Fruit fly (Drosophila melanogaster): ENCODE data around the gene mino.

Gene mino

DNA sequence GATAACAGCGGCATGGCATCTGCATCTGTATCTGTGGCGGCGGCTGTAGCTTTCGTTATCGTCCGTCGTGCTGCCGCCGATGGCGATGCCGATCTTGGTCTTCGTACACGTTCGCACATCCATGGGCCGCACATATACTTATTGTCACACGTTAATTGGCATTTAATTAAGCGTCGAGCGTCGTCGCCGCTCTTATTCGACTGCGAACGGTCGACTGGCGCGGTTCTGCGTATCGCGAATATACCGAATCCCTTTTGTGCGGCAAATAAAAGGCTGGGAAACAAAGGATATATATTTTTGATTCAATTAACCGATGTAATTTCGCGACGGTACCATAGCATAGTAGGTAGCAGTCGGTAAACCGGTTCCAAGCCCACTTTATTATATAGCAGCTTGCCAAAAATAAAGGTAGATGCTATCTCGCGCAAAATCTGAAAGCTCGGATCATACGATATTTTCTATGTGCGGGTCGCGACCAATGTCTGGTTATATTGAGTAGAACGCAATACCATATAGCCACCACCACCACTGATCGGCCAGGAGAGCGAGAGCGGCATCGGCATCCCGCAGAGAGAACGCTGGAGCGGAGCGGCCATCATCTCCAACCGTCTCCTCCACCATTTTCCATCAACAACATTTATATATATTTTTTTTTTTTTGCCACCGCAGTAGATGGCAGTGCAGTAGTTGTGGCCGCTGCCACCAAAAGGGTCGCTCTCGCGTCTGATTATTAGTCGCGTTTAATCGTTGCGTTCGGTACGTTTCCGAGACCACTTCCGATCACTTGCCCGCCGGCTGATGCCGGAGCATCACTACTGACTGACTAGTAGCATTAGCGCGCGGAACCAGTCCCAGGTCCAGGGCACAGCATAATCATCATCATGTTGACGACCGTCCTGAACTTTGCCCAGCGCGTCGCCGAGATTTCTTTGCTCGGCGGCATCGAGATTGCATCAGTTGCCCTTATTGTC is at the start of gene mino:
mino (plus strand) TSS at position 192 of the 971 bp plus-strand sequence.
- TF ChIP-seq psq (optimal IDR thresholded peaks at IDR 0.05) (no peak), h (optimal IDR thresholded peaks at IDR 0.05) (no peak), Myc (optimal IDR thresholded peaks at IDR 0.05) (no peak), insv (optimal IDR thresholded peaks at IDR 0.05) (no peak), Sin3A (optimal IDR thresholded peaks at IDR 0.05) (no peak), ttk (optimal IDR thresholded peaks at IDR 0.05) (no peak)

DNA sequence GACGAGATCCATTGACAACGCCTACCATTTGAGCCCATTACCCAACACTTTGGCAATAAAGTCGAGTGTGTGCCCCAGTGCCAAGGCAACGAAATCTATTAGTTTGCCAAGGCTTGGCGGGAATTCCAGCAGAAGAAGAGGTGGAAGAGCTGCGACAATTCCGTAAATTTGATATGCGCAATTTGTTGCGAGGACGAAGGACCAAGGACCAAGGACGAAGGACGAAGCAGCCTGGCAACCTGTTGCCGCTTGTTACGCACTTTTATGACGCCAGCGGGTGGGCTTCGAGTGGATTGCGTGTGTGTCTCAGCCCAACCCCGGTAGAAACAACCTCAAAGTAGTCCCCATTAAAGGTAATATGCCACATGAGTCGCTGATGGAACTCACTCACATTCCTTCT is 36.9 kb upstream of the mino start:
- no peak for TF ChIP-seq ttk (optimal IDR thresholded peaks at IDR 0.05)
- TF ChIP-seq h (optimal IDR thresholded peaks at IDR 0.05): no peak
- TF ChIP-seq insv (optimal IDR thresholded peaks at IDR 0.05): no peak
- TF ChIP-seq Myc (optimal IDR thresholded peaks at IDR 0.05): no peak

DNA sequence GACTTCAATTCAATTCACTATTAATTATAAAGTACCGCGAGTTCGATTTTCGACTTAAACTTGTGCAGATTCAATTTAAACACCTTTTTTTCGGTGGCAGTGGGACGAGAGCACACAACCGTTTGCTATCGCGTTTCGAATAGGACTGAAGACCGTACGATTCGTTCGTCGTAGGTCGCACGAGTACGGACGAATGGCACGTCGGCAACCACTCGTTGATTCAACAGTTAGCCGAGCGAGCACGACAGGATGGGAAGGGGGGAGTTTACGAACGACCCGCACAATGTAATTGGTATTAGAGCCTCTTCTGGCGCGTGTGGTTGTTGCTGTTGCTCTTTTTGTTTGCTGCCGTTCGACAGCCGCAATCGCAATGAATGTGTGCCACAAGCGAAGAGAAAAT is 19.3 kb upstream of the mino start, which contains the start of gene CG34353:
CG34353 (minus strand) TSS at position 149 of the 400 bp plus-strand sequence.
- TF ChIP-seq Myc (optimal IDR thresholded peaks at IDR 0.05): no peak
- no peak for TF ChIP-seq Sin3A (optimal IDR thresholded peaks at IDR 0.05)
- TF ChIP-seq ttk (optimal IDR thresholded peaks at IDR 0.05): no peak
- TF ChIP-seq psq (optimal IDR thresholded peaks at IDR 0.05): no peak
- TF ChIP-seq h (optimal IDR thresholded peaks at IDR 0.05): no peak
- TF ChIP-seq insv (optimal IDR thresholded peaks at IDR 0.05): no peak

DNA sequence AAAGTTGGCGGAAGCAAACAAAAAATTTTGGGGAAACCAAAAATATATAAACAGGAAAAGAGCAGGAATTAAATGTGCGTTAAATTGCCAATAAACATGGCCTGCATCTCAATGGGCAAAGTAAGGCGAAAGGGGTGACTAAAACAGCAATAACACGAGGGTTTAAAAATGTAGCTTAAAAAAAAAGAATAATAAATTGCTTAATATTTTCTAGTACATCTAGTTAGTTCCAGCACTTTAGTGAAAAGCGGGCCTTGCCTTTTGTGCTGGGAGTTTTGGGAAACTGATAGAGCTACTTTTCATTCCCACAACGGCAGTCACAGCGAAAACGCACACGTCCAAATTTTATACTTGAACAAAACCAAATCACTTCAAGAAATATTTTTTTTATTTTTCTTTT is 12.8 kb upstream of the mino start, which contains the start of gene mil:
mil (plus strand) TSS at position 301 of the 400 bp plus-strand sequence.
- TF ChIP-seq ttk (optimal IDR thresholded peaks at IDR 0.05): no peak
- no peak for TF ChIP-seq h (optimal IDR thresholded peaks at IDR 0.05)
- TF ChIP-seq Myc (optimal IDR thresholded peaks at IDR 0.05): no peak

DNA sequence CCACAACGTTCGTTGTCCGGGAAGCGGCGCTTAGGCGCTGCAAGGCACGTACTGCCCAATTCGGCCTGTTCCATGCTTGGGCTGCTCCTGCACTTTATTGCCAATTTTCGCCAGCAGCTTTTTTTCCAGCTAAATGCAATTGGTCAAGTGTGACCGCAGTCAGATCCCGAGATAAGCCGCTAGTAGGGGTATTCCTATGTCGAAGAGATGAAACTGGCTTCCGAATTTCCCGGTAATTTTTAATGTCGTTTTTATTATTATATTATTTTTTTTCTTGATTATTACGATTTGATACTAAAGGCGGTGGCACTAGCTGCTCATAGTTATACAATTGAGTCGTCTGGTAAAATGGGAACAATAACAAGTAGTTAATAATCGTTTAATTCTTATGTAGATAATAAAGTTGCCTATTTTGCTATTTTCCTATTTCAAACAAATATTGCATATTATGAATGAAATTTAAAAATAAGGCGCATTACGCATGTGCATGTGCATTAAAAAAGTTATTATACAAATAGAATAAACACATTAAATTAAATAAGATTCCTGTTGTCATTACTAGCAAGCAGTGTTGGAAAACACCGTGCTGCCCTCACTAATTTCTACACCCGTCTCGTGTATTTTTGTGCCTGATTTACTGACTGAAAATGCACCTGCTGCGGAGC is 8.5 kb upstream of the mino start, which contains the start of the genes CG5003 and mRpS22:
CG5003 (minus strand) TSS at position 162 of the 665 bp plus-strand sequence.
mRpS22 (plus strand) TSS at position 554 of the 665 bp plus-strand sequence.
- no peak for TF ChIP-seq Myc (optimal IDR thresholded peaks at IDR 0.05)
- no peak for TF ChIP-seq psq (optimal IDR thresholded peaks at IDR 0.05)
- TF ChIP-seq Sin3A (optimal IDR thresholded peaks at IDR 0.05): no peak
- no peak for TF ChIP-seq h (optimal IDR thresholded peaks at IDR 0.05)
- no peak for TF ChIP-seq ttk (optimal IDR thresholded peaks at IDR 0.05)
- TF ChIP-seq insv (optimal IDR thresholded peaks at IDR 0.05): no peak

DNA sequence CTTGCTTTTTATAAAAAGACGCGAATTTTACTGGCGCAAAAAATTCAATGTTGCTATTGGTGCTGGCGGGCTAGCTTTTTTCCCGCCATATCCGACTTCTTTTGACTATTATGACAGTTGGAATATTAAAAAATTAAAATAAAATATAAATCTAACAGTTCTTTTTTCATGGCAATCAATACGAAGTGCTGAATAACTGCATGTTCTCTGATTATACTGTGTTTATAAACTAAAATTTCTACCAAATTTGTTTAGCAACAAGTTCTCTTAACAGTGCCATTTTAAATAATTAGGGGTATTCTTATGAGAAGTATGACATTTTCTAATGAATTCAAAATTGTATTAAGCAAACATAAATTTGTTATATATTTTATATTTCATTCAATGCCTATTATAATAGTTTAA is 5.6 kb upstream of the mino start, which contains the start of gene Boh1:
Boh1 (minus strand) TSS at position 76 of the 405 bp plus-strand sequence.
- TF ChIP-seq psq (optimal IDR thresholded peaks at IDR 0.05) (no peak), Sin3A (optimal IDR thresholded peaks at IDR 0.05) (no peak), ttk (optimal IDR thresholded peaks at IDR 0.05) (no peak), insv (optimal IDR thresholded peaks at IDR 0.05) (no peak), h (optimal IDR thresholded peaks at IDR 0.05) (no peak), Myc (optimal IDR thresholded peaks at IDR 0.05) (no peak)

DNA sequence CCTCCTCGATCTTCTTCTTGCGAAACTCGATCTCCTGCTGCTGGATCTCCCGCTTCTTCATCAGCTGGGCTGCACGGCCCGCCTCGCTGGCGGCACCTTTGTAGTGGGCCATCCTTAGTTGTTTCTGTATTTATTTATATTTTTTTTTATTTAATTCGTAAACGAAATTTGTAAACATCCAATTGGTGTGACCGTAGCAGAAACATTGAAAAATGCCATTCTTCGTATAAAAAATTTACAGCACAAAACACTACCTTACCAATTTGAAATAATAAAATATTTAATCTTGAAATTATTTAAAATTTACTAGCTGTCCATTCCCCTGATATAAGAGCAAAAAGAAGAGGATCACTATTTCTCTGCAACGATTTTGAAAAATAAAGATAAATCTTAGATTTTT is 4.1 kb upstream of the mino start, which contains the start of gene CG12259:
CG12259 (minus strand) TSS at position 207 of the 400 bp plus-strand sequence.
- no peak for TF ChIP-seq insv (optimal IDR thresholded peaks at IDR 0.05)
- no peak for TF ChIP-seq h (optimal IDR thresholded peaks at IDR 0.05)
- TF ChIP-seq psq (optimal IDR thresholded peaks at IDR 0.05): no peak
- TF ChIP-seq Myc (optimal IDR thresholded peaks at IDR 0.05): no peak
- TF ChIP-seq Sin3A (optimal IDR thresholded peaks at IDR 0.05): no peak
- no peak for TF ChIP-seq ttk (optimal IDR thresholded peaks at IDR 0.05)

DNA sequence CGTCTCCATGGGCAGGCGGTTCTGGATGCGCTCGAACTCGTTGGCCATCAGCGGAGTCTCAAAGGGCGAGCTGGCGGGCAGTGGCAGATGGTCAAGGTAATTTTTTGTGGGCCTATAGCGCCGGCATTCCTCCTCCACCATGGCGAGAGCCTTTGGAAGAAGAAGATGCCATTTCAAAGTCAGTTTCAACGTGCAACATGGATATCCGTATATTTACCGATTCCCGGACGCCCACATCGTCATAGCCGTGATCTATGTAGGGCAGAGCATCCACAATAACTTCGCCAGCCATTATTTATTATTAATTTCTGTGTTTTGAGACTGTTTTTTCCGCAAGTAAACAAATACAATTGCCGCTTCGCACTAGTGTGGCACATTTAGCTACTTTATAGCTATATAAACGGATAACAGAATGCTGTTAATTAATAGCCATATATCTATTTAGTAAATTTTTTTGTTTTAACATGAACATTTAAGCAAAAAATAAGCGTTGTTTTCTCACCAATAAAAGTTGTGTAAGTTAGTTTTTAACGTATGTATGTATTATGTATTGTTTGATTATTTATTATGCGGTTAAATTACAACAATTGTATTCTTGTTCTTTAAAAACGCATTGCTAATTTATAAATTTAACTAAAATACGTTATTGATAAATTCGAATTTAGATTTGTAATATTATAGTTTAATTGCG is 2.9 kb upstream of the mino start, which contains the start of gene BCAS2:
BCAS2 (minus strand) TSS at position 375 of the 691 bp plus-strand sequence.
- no peak for TF ChIP-seq psq (optimal IDR thresholded peaks at IDR 0.05)
- no peak for TF ChIP-seq Myc (optimal IDR thresholded peaks at IDR 0.05)
- TF ChIP-seq Sin3A (optimal IDR thresholded peaks at IDR 0.05): no peak
- no peak for TF ChIP-seq insv (optimal IDR thresholded peaks at IDR 0.05)
- TF ChIP-seq h (optimal IDR thresholded peaks at IDR 0.05): no peak
- TF ChIP-seq ttk (optimal IDR thresholded peaks at IDR 0.05): no peak

DNA sequence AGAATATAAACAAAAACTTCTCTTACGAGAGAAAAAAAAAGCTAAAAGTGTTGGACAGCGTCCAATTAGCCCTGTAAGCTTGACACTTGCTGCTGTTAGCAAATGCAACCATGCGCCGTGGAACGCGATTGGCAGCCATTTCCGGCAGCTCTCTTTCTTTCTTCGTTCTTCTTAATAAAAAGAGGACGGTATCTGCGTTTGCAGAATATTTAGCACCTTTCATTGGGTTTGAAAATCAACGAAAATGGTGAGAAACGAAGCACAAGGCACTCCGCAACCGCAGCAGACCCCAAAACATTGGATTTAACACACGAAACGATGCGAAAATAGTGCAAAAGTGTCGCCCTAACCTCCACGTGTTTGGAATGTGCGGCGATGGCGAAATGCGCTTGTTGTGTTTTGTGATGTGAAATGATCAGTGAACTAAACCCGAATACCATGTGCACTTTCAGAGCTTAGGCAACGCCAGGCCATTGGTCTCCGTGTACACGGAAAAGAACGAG is 2.3 kb upstream of the mino start, which contains the start of gene RpL4:
RpL4 (plus strand) TSS at position 149 of the 503 bp plus-strand sequence.
- TF ChIP-seq ttk (optimal IDR thresholded peaks at IDR 0.05) (no peak), Myc (optimal IDR thresholded peaks at IDR 0.05) (no peak), insv (optimal IDR thresholded peaks at IDR 0.05) (no peak), psq (optimal IDR thresholded peaks at IDR 0.05) (no peak)

DNA sequence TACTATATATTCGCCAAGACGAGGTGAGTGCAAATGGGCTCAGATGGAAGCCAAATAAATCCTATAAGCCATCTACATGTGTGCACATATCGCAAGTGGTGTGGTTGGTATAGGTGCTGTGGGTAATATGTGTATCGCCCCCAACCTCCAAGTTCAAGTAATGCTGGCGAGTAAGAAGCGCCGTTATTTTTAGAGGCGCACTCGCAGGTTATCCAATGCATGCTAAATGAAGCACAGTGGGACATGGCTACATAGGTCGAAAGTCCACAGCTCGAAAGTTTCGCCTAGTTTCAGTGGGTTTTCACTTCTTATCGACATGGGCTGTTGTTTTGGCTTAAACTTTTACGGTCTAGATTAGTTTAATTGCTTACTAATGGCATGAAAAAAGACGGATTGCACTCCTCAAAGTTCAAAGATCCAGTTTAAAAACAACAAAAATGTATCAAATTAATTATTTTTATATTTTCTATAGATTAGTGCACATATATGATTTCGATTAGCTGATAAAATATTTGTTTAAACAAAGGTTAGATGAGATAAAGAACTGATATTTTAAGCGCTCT is 1.1 kb downstream of the mino start:
- TF ChIP-seq h (optimal IDR thresholded peaks at IDR 0.05) (no peak), Sin3A (optimal IDR thresholded peaks at IDR 0.05) (no peak), psq (optimal IDR thresholded peaks at IDR 0.05) (no peak), Myc (optimal IDR thresholded peaks at IDR 0.05) (no peak), insv (optimal IDR thresholded peaks at IDR 0.05) (no peak), ttk (optimal IDR thresholded peaks at IDR 0.05) (no peak)

DNA sequence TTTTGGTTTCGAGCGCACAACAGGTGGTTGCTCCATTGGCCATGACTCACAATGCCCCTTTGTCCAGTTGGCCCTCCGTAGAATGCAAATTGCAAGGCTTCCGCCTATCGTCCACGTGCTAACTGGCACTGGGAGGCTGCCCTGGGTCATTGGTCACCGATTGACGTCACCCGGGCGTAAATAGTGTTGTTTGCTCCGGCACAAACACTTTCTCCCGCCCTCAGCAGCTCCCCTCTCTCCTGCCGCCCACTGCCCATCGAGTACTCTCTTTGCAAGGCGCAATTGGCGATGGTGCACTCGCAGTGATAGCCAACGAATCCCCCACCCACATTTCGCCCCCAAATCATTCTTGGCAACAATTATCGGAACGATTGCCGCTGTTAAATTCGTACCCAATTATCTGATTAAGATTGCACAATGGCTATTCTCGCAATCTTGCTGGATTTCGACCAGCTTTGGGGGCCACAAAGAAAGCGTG is 1.8 kb downstream of the mino start:
- no peak for TF ChIP-seq Sin3A (optimal IDR thresholded peaks at IDR 0.05)
- no peak for TF ChIP-seq ttk (optimal IDR thresholded peaks at IDR 0.05)
- no peak for TF ChIP-seq psq (optimal IDR thresholded peaks at IDR 0.05)
- no peak for TF ChIP-seq Myc (optimal IDR thresholded peaks at IDR 0.05)
- TF ChIP-seq insv (optimal IDR thresholded peaks at IDR 0.05): no peak
- no peak for TF ChIP-seq h (optimal IDR thresholded peaks at IDR 0.05)

Data from Kc167 (cell line).